Fruit fly (Drosophila melanogaster): ENCODE results near the gene Tsp.

The Tsp gene

DNA sequence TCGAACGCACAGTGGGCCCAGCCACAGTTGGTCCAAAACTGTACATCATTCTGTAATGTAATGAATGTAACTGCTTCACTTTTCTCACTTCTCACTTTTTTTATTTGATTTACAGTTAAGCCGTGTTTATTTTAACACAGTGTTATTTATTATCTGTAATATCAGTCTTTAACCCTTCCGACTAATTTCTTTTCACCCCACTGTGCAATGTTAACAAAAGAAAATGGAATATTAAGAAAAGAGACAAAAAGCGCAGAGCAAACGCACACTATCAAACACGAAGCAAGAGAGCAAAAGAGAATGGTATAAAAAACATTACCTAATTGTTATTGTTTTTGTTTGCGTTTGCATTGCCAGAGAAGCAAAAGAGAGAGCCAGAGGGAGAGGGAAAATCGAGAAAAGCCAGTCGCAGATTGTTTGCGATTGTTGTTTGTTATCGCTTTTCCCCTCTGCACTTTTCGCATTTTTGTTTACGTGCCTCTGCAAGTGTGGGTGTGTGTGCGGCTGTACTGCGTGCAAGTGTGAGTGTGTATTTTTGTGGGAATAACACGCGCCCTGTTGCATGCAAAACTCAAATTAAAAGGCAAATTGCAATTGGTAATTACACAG lies 61.7 kb downstream of the Tsp start (continued):
- TF ChIP-seq Hmr (GFP tag; optimal IDR thresholded peaks at IDR 0.05), result peak; percentile 98
- peak; percentile 96 for TF ChIP-seq CG9876 (GFP tag; optimal IDR thresholded peaks at IDR 0.05)
- TF ChIP-seq tin (GFP tag; optimal IDR thresholded peaks at IDR 0.05), result peak; percentile 99
- TF ChIP-seq chm (GFP tag; IDR thresholded peaks at IDR 0.05), result peak; percentile 97
- peak; percentile 97 for TF ChIP-seq H15 (GFP tag; IDR thresholded peaks at IDR 0.05)
- peak; percentile 98 for TF ChIP-seq CG11504 (tag; optimal IDR thresholded peaks at IDR 0.05)
- peak; percentile 97 for TF ChIP-seq dmrt11E (tag; optimal IDR thresholded peaks at IDR 0.05)
- TF ChIP-seq zfh2 (GFP tag; optimal IDR thresholded peaks at IDR 0.05), result peak; percentile 94
- peak; percentile 97 for TF ChIP-seq CG18764 (GFP tag; optimal IDR thresholded peaks at IDR 0.05)
- peak in 1 of 2 experiments; percentile 99 for TF ChIP-seq Eip74EF (GFP tag; optimal IDR thresholded peaks at IDR 0.05)
- peak; percentile 95 for TF ChIP-seq CG1792 (GFP tag; optimal IDR thresholded peaks at IDR 0.05)
- peak; percentile 97 for TF ChIP-seq Meics (GFP tag; optimal IDR thresholded peaks at IDR 0.05)
- TF ChIP-seq CG16863 (GFP tag; optimal IDR thresholded peaks at IDR 0.05), result peak; percentile 98
- peak; percentile 95 for TF ChIP-seq CG4730 (GFP tag; IDR thresholded peaks at IDR 0.05)
- TF ChIP-seq p53 (GFP tag; optimal IDR thresholded peaks at IDR 0.05), result peak; percentile 95
- peak; percentile 98 for TF ChIP-seq CG2199 (GFP tag; IDR thresholded peaks at IDR 0.05)
- TF ChIP-seq CG9727 (GFP tag; optimal IDR thresholded peaks at IDR 0.05), result peak; percentile 98
- TF ChIP-seq bowl (GFP tag; IDR thresholded peaks at IDR 0.05), result peak; percentile 95
- TF ChIP-seq sim (GFP tag; IDR thresholded peaks at IDR 0.05), result peak; percentile 97
- TF ChIP-seq D19B (GFP tag; optimal IDR thresholded peaks at IDR 0.05), result peak; percentile 90
- peak; percentile 96 for TF ChIP-seq fu2 (GFP tag; optimal IDR thresholded peaks at IDR 0.05)
- TF ChIP-seq CG3163 (GFP tag; optimal IDR thresholded peaks at IDR 0.05), result peak; percentile 94
- TF ChIP-seq pum (GFP tag; optimal IDR thresholded peaks at IDR 0.05), result peak; percentile 98
- TF ChIP-seq esg (GFP tag; conservative IDR thresholded peaks at IDR 0.05), result peak; percentile 96
- TF ChIP-seq Mes4 (GFP tag; optimal IDR thresholded peaks at IDR 0.05), result peak; percentile 99
- TF ChIP-seq sqz (GFP tag; optimal IDR thresholded peaks at IDR 0.05), result peak; percentile 99
- TF ChIP-seq scrt (GFP tag; optimal IDR thresholded peaks at IDR 0.05), result peak; percentile 89
- peak; percentile 96 for TF ChIP-seq sob (GFP tag; IDR thresholded peaks at IDR 0.05)
- peak; percentile 47; the same call in 1 of the 3 replicates for TF ChIP-seq CG16813 (GFP tag; IDR thresholded peaks at IDR 0.05; ENCODE audit: partially characterized antibody)
- peak; percentile 99 for TF ChIP-seq CG17359 (tag; optimal IDR thresholded peaks at IDR 0.05)
- peak; percentile 92 for TF ChIP-seq abd-A (tag; optimal IDR thresholded peaks at IDR 0.05)
- peak; percentile 98 for TF ChIP-seq stc (GFP tag; IDR thresholded peaks at IDR 0.05)
- TF ChIP-seq nerfin-1 (tag; optimal IDR thresholded peaks at IDR 0.05), result peak; percentile 97
- TF ChIP-seq en (GFP tag; optimal IDR thresholded peaks at IDR 0.05), result peak; percentile 98
- TF ChIP-seq Elba2 (GFP tag; optimal IDR thresholded peaks at IDR 0.05), result peak; percentile 65
- peak; percentile 93 for TF ChIP-seq B-H2 (GFP tag; optimal IDR thresholded peaks at IDR 0.05)
- TF ChIP-seq CG15514 (GFP tag; optimal IDR thresholded peaks at IDR 0.05), result peak; percentile 94
- peak; percentile 100 for TF ChIP-seq Ets65A (GFP tag)
- peak; percentile 88 for TF ChIP-seq dan (GFP tag; IDR thresholded peaks at IDR 0.05)
- TF ChIP-seq CG10565 (GFP tag; optimal IDR thresholded peaks at IDR 0.05), result peak; percentile 95
- peak; percentile 87 for TF ChIP-seq GATAe (GFP tag; conservative IDR thresholded peaks at IDR 0.05)
- peak; percentile 90 for TF ChIP-seq CG13894 (tag; optimal IDR thresholded peaks at IDR 0.05)
- peak; percentile 98 for TF ChIP-seq slp2 (GFP tag; optimal IDR thresholded peaks at IDR 0.05)
- TF ChIP-seq tio (GFP tag; optimal IDR thresholded peaks at IDR 0.05), result peak; percentile 98
- TF ChIP-seq CG14965 (GFP tag; optimal IDR thresholded peaks at IDR 0.05; ENCODE audit: borderline replicate concordance), result peak; percentile 85
- TF ChIP-seq Rx (GFP tag; IDR thresholded peaks at IDR 0.05), result peak; percentile 96
- TF ChIP-seq NFAT (GFP tag; IDR thresholded peaks at IDR 0.05), result peak; percentile 96
- peak; percentile 98 for TF ChIP-seq bcd (GFP tag; optimal IDR thresholded peaks at IDR 0.05)
- TF ChIP-seq nmo (GFP tag; optimal IDR thresholded peaks at IDR 0.05), result peak; percentile 98
- peak; percentile 82 for TF ChIP-seq CG10321 (GFP tag; IDR thresholded peaks at IDR 0.05)
